Worm (Caenorhabditis elegans) whole organism, early embryonic: ENCODE data around the gene F08G5.3.

Experiments used
- B0310.2 ChIP-seq: sonication (generic microtip); optimal IDR thresholded peaks from 2 replicates; lab custom pipeline; 2016; ENCODE audit warnings: mild to moderate bottlenecking, missing genetic modification characterization, missing compliant biosample characterization
- ama-1 ChIP-seq: fragments of 150-350 bp; optimal IDR thresholded peaks from 2 replicates; lab custom pipeline; 2014
- flt-1 ChIP-seq: fragments of 200-800 bp; sonication (Bioruptor generic); IDR thresholded peaks from 2 replicates; pipeline ENCODE4 v1.3.6; 2022; ENCODE audit warnings: missing genetic modification characterization, missing compliant biosample characterization
- hmbx-1 ChIP-seq: sonication (generic microtip); optimal IDR thresholded peaks from 2 replicates; lab custom pipeline; 2016; ENCODE audit warnings: mild to moderate bottlenecking, missing genetic modification characterization, missing compliant biosample characterization
- hmg-4 ChIP-seq: fragments of 200-800 bp; sonication (Bioruptor generic); optimal IDR thresholded peaks from 2 replicates; lab custom pipeline; 2018; ENCODE audit warnings: mild to moderate bottlenecking, missing genetic modification characterization, missing compliant biosample characterization
- hnd-1 ChIP-seq: sonication (generic microtip); optimal IDR thresholded peaks from 2 replicates; lab custom pipeline; 2016; ENCODE audit warnings: missing genetic modification characterization, missing compliant biosample characterization
- scrt-1 ChIP-seq: fragments of 200-800 bp; sonication (Bioruptor generic); IDR thresholded peaks from 2 replicates; pipeline ENCODE4 v1.3.6; 2022; ENCODE audit warnings: missing genetic modification characterization, missing compliant biosample characterization
- tbx-11 ChIP-seq: fragments of 200-800 bp; sonication (Bioruptor generic); IDR thresholded peaks from 2 replicates; pipeline ENCODE4 v1.3.6; 2022; ENCODE audit warnings: missing genetic modification characterization, missing compliant biosample characterization
- tbx-37 ChIP-seq: fragments of 200-800 bp; sonication (Bioruptor generic); conservative IDR thresholded peaks from 2 replicates; pipeline ENCODE4 v1.3.6; 2022; ENCODE audit warnings: missing genetic modification reagents, missing genetic modification characterization, missing compliant biosample characterization

ce11 chrIV:12435442-12435841 lies 18.1 kb upstream of the F08G5.3 start, which contains the start of gene irg-4:
- TF ChIP-seq hnd-1 (tag; lab: Kevin White, UChicago) (no peak), ama-1 (lab: Kevin White, UChicago) (no peak), hmbx-1 (tag; lab: Kevin White, UChicago) (no peak), tbx-37 (GFP tag; lab: Robert Waterston, UW) (no peak), hmg-4 (GFP tag; lab: Kevin White, UChicago) (no peak), scrt-1 (GFP tag; lab: Robert Waterston, UW) (no peak), flt-1 (no peak), B0310.2 (tag; lab: Kevin White, UChicago) (no peak), tbx-11 (no peak)
